Worm (Caenorhabditis elegans): Measurements from ENCODE around the gene E02A10.3.

E02A10.3 gene

DNA sequence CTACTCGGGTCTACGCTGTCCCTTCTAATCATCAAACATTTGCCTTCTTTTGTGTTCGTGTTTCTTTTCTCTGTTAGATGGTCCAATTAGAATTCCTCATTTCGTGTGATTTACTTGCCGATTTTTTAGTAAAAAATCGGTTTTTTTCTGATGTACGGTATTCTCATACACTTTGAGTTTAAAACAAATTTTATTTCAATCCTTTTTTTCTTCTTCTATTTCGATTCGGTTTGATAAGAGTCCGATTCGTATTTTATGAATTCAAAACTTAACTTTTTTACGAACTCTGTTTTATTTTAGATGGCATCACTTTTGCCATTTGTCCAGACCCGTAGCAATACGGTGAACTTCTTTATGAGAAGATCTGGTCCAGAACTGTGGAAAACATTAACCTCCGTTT is 16.2 kb upstream of the E02A10.3 start, which contains the start of gene mrps-5:
Gene mrps-5, plus strand, starts transcription at position 301 of the 400 bp plus-strand sequence.
- TF ChIP-seq K09A11.1 (tag; optimal IDR thresholded peaks at IDR 0.05; ENCODE audit: insufficient read depth) (no peak), che-1 (tag; optimal IDR thresholded peaks at IDR 0.05) (no peak), hlh-8 (tag; optimal IDR thresholded peaks at IDR 0.05) (no peak), ama-1 (optimal IDR thresholded peaks at IDR 0.05) (no peak), nhr-11 (tag; optimal IDR thresholded peaks at IDR 0.05) (no peak), elt-2 (tag; optimal IDR thresholded peaks at IDR 0.05) (no peak), pha-4 (tag; optimal IDR thresholded peaks at IDR 0.05) (no peak), T23F11.4 (GFP tag; optimal IDR thresholded peaks at IDR 0.05) (no peak), unc-3 (GFP tag; conservative IDR thresholded peaks at IDR 0.05) (no peak), unc-3 (tag; optimal IDR thresholded peaks at IDR 0.05) (no peak)

ce11 chrV:12564902-12565301 is 14.5 kb upstream of the E02A10.3 start:
- no peak for TF ChIP-seq ceh-30 (tag; optimal IDR thresholded peaks at IDR 0.05)

DNA sequence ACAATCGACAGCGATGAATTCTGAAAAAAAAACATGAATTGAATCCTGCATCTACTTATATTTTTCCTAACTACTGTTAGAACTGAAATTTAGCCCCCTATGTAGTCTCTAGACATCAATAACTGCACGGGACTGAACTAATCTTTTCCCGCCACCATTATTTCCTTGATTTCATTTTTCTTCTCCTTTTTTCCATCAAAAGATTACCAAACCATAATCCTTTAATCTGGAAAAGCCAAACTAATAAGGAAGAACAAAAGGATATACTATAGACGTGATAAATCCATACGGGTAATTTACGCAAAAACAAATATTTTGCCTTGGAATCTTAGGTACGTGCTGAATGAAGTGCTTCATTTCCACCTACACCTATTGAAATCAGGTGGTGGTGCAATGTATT is 12.1 kb upstream of the E02A10.3 start:
- TF ChIP-seq hlh-13 (GFP tag; optimal IDR thresholded peaks at IDR 0.05), result no peak
- TF ChIP-seq tbx-2 (tag; optimal IDR thresholded peaks at IDR 0.05), result no peak
- no peak for TF ChIP-seq pros-1 (tag; optimal IDR thresholded peaks at IDR 0.05)
- TF ChIP-seq unc-42 (tag; optimal IDR thresholded peaks at IDR 0.05), result no peak
- no peak for TF ChIP-seq nhr-11 (tag; optimal IDR thresholded peaks at IDR 0.05)
- TF ChIP-seq hlh-8 (tag; optimal IDR thresholded peaks at IDR 0.05), result no peak
- TF ChIP-seq pat-9 (tag; optimal IDR thresholded peaks at IDR 0.05), result no peak
- TF ChIP-seq pha-2 (tag; optimal IDR thresholded peaks at IDR 0.05), result no peak
- TF ChIP-seq T23F11.4 (GFP tag; optimal IDR thresholded peaks at IDR 0.05), result no peak
- TF ChIP-seq C38D4.7 (GFP tag; optimal IDR thresholded peaks at IDR 0.05), result no peak
- no peak for TF ChIP-seq sdc-2 (tag; optimal IDR thresholded peaks at IDR 0.05)
- no peak for TF ChIP-seq ceh-31 (tag; optimal IDR thresholded peaks at IDR 0.05)
- no peak for TF ChIP-seq pqm-1 (tag; optimal IDR thresholded peaks at IDR 0.05)
- no peak for TF ChIP-seq ceh-22 (tag; optimal IDR thresholded peaks at IDR 0.05)
- no peak for TF ChIP-seq zip-5 (tag; optimal IDR thresholded peaks at IDR 0.05)
- no peak for TF ChIP-seq rnt-1 (tag; optimal IDR thresholded peaks at IDR 0.05)
- TF ChIP-seq Y22D7AL.16 (tag; optimal IDR thresholded peaks at IDR 0.05), result no peak
- no peak for TF ChIP-seq ceh-48 (tag; optimal IDR thresholded peaks at IDR 0.05)
- TF ChIP-seq unc-55 (GFP tag; optimal IDR thresholded peaks at IDR 0.05), result no peak

ce11 chrV:12567850-12568249 is 11.5 kb upstream of the E02A10.3 start, which contains the start of gene E02A10.4:
TSS of gene E02A10.4 (minus strand) at chrV:12567950.
- TF ChIP-seq K02D7.2 (tag; optimal IDR thresholded peaks at IDR 0.05), result no peak
- no peak for TF ChIP-seq T23F11.4 (GFP tag; optimal IDR thresholded peaks at IDR 0.05)
- no peak for TF ChIP-seq ets-4 (tag; optimal IDR thresholded peaks at IDR 0.05)
- no peak for TF ChIP-seq C08G9.2 (tag; optimal IDR thresholded peaks at IDR 0.05)
- TF ChIP-seq pha-2 (tag; optimal IDR thresholded peaks at IDR 0.05), result no peak
- TF ChIP-seq madf-2 (tag; optimal IDR thresholded peaks at IDR 0.05), result no peak
- no peak for TF ChIP-seq unc-55 (GFP tag; optimal IDR thresholded peaks at IDR 0.05)
- TF ChIP-seq che-1 (tag; optimal IDR thresholded peaks at IDR 0.05), result no peak
- TF ChIP-seq ceh-34 (tag; optimal IDR thresholded peaks at IDR 0.05), result no peak
- TF ChIP-seq pag-3 (tag; optimal IDR thresholded peaks at IDR 0.05; ENCODE audit: borderline replicate concordance), result no peak
- TF ChIP-seq mec-3 (tag; optimal IDR thresholded peaks at IDR 0.05; ENCODE audit: borderline replicate concordance), result no peak
- no peak for TF ChIP-seq elt-4 (tag; optimal IDR thresholded peaks at IDR 0.05)
- no peak for TF ChIP-seq fax-1 (tag; optimal IDR thresholded peaks at IDR 0.05)
- TF ChIP-seq dmd-4 (tag; optimal IDR thresholded peaks at IDR 0.05; ENCODE audit: borderline replicate concordance), result no peak

- no peak for TF ChIP-seq rnt-1 (tag; optimal IDR thresholded peaks at IDR 0.05)
- TF ChIP-seq dmd-4 (tag; optimal IDR thresholded peaks at IDR 0.05; ENCODE audit: borderline replicate concordance), result no peak
- TF ChIP-seq unc-55 (GFP tag; optimal IDR thresholded peaks at IDR 0.05), result no peak
- no peak for TF ChIP-seq eyg-1 (tag; optimal IDR thresholded peaks at IDR 0.05)
- TF ChIP-seq hlh-15 (tag; optimal IDR thresholded peaks at IDR 0.05), result no peak
- no peak for TF ChIP-seq zip-5 (tag; optimal IDR thresholded peaks at IDR 0.05)
Measured at ce11 chrV:12570271-12570670, 9.1 kb upstream of the E02A10.3 start.
